Worm (Caenorhabditis elegans) whole organism, L1 larva: ENCODE measurements around the gene wapl-1.

Experiments
- C04F5.9 ChIP-seq: sonication (generic microtip); optimal IDR thresholded peaks from 2 replicates; lab custom pipeline; 2016; ENCODE audit warnings: missing genetic modification characterization, missing compliant biosample characterization
- C16A3.4 ChIP-seq: fragments of 150-350 bp; optimal IDR thresholded peaks from 2 replicates; lab custom pipeline; 2014; ENCODE audit warnings: missing biosample characterization, missing genetic modification characterization
- C34B4.2 ChIP-seq: sonication (generic microtip); optimal IDR thresholded peaks from 2 replicates; lab custom pipeline; 2017; ENCODE audit warnings: mild to moderate bottlenecking, missing genetic modification characterization, missing compliant biosample characterization
- F16B12.6 ChIP-seq: fragments of 150-350 bp; optimal IDR thresholded peaks from 2 replicates; lab custom pipeline; 2014; ENCODE audit warnings: missing biosample characterization, missing genetic modification characterization
- alr-1 ChIP-seq: fragments of 200-800 bp; sonication (Bioruptor generic); optimal IDR thresholded peaks from 2 replicates; lab custom pipeline; 2018; ENCODE audit warnings: borderline replicate concordance, mild to moderate bottlenecking, missing genetic modification characterization, missing compliant biosample characterization
- aly-2 ChIP-seq: fragments of 150-350 bp; optimal IDR thresholded peaks from 2 replicates; lab custom pipeline; 2014; ENCODE audit warnings: missing biosample characterization, missing genetic modification characterization
- ama-1 ChIP-seq: fragments of 150-350 bp; optimal IDR thresholded peaks from 2 replicates; lab custom pipeline; 2014
- blmp-1 ChIP-seq: fragments of 150-350 bp; optimal IDR thresholded peaks from 2 replicates; lab custom pipeline; 2014; ENCODE audit warnings: missing biosample characterization, missing genetic modification characterization
- ceh-82 ChIP-seq, 3 experiments: fragments of 150-350 bp in 1 of 3; sonication (generic microtip) in 2 of 3; optimal IDR thresholded peaks; 2 replicates each; lab custom pipeline; 2014 to 2017; ENCODE audit warnings: missing biosample characterization in 3 of 3, missing genetic modification characterization in 3 of 3
- ces-1 ChIP-seq: fragments of 150-350 bp; optimal IDR thresholded peaks from 2 replicates; lab custom pipeline; 2014; ENCODE audit warnings: missing biosample characterization, missing genetic modification reagents, missing genetic modification characterization
- dpl-1 ChIP-seq, 3 experiments: fragments of 150-350 bp in 2 of 3; sonication (generic microtip) in 1 of 3; optimal IDR thresholded peaks; 2 replicates each; lab custom pipeline; 2014 to 2017; ENCODE audit warnings: missing biosample characterization in 3 of 3, missing genetic modification characterization in 3 of 3, missing genetic modification reagents in 3 of 3
- dsc-1 ChIP-seq: sonication (generic microtip); optimal IDR thresholded peaks from 2 replicates; lab custom pipeline; 2016; ENCODE audit warnings: mild to moderate bottlenecking, missing genetic modification characterization, missing compliant biosample characterization
- efl-1 ChIP-seq, 4 experiments: fragments of 150-350 bp; optimal IDR thresholded peaks in 3 of 4; peaks in 1 of 4; 1 replicate in 1 of 4; 2 replicates in 3 of 4; lab custom pipeline; 2014; ENCODE audit warnings: missing biosample characterization in 2 of 4, missing genetic modification characterization in 2 of 4, missing genetic modification reagents in 2 of 4
- efl-3 ChIP-seq: fragments of 200-800 bp; sonication (Bioruptor generic); optimal IDR thresholded peaks from 2 replicates; lab custom pipeline; 2018; ENCODE audit warnings: mild to moderate bottlenecking, missing genetic modification characterization, missing compliant biosample characterization
- egl-13 ChIP-seq: sonication (generic microtip); optimal IDR thresholded peaks from 2 replicates; lab custom pipeline; 2016; ENCODE audit warnings: missing genotype, missing genetic modification reagents, missing genetic modification characterization, missing compliant biosample characterization
- elt-3 ChIP-seq, 6 experiments: fragments of 150-350 bp in 1 of 6; sonication (generic microtip); optimal IDR thresholded peaks; 2 replicates each; lab custom pipeline; 2017 to 2018; ENCODE audit warnings: missing biosample characterization in 6 of 6, missing genetic modification characterization in 6 of 6, inconsistent platforms in 1 of 6
- fkh-4 ChIP-seq: sonication (generic microtip); optimal IDR thresholded peaks from 2 replicates; lab custom pipeline; 2016; ENCODE audit warnings: missing compliant biosample characterization, missing genetic modification characterization, borderline replicate concordance
- fkh-8 ChIP-seq: sonication (generic microtip); optimal IDR thresholded peaks from 2 replicates; lab custom pipeline; 2016; ENCODE audit warnings: mild to moderate bottlenecking, missing genetic modification characterization, missing compliant biosample characterization
- fos-1 ChIP-seq: fragments of 150-350 bp; optimal IDR thresholded peaks from 2 replicates; lab custom pipeline; 2014; ENCODE audit warnings: missing biosample characterization, missing genetic modification characterization
- grh-1 ChIP-seq: fragments of 200-800 bp; sonication (Bioruptor generic); IDR thresholded peaks from 2 replicates; pipeline ENCODE4 v1.3.6; 2022; ENCODE audit warnings: missing genetic modification reagents, missing genetic modification characterization, missing compliant biosample characterization
- jun-1 ChIP-seq: fragments of 150-350 bp; optimal IDR thresholded peaks from 2 replicates; lab custom pipeline; 2014; ENCODE audit warnings: missing biosample characterization, missing genetic modification reagents, missing genetic modification characterization
- lin-14 ChIP-seq: fragments of 200-800 bp; sonication (Bioruptor generic); optimal IDR thresholded peaks from 2 replicates; lab custom pipeline; 2018; ENCODE audit warnings: mild to moderate bottlenecking, missing genetic modification characterization, moderate library complexity, missing compliant biosample characterization
- lin-15B ChIP-seq: fragments of 150-350 bp; sonication (generic microtip); optimal IDR thresholded peaks from 3 replicates; lab custom pipeline; 2014; ENCODE audit warnings: missing biosample characterization, missing genetic modification characterization
- lin-35 ChIP-seq, 2 experiments: fragments of 150-350 bp; optimal IDR thresholded peaks; 2 replicates each; lab custom pipeline; 2014; ENCODE audit warnings: missing biosample characterization in 2 of 2, missing genetic modification characterization in 2 of 2, missing genetic modification reagents in 2 of 2
- lin-39 ChIP-seq: fragments of 150-350 bp; optimal IDR thresholded peaks from 2 replicates; lab custom pipeline; 2014; ENCODE audit warnings: missing biosample characterization, missing genetic modification reagents, missing genetic modification characterization
- lsy-2 ChIP-seq, 2 experiments: fragments of 150-350 bp; optimal IDR thresholded peaks; 2 replicates each; lab custom pipeline; 2014; ENCODE audit warnings: missing biosample characterization in 2 of 2, missing genetic modification characterization in 2 of 2
- mab-9 ChIP-seq: fragments of 200-800 bp; sonication (Bioruptor generic); IDR thresholded peaks from 2 replicates; pipeline ENCODE4 v1.3.6; 2022; ENCODE audit warnings: missing genetic modification reagents, missing genetic modification characterization, missing compliant biosample characterization
- mep-1 ChIP-seq: fragments of 150-350 bp; optimal IDR thresholded peaks from 2 replicates; lab custom pipeline; 2014; ENCODE audit warnings: missing biosample characterization, missing genetic modification characterization
- nhr-12 ChIP-seq: sonication (generic microtip); optimal IDR thresholded peaks from 2 replicates; lab custom pipeline; 2017; ENCODE audit warnings: missing biosample characterization, missing genetic modification characterization
- nhr-20 ChIP-seq: sonication (generic microtip); optimal IDR thresholded peaks from 2 replicates; lab custom pipeline; 2016; ENCODE audit warnings: mild to moderate bottlenecking, missing genetic modification characterization, missing compliant biosample characterization
- nhr-237 ChIP-seq: fragments of 150-350 bp; optimal IDR thresholded peaks from 2 replicates; lab custom pipeline; 2014; ENCODE audit warnings: missing biosample characterization, missing genetic modification characterization
- nhr-28 ChIP-seq: fragments of 150-350 bp; optimal IDR thresholded peaks from 2 replicates; lab custom pipeline; 2014; ENCODE audit warnings: missing biosample characterization, missing genetic modification characterization
- nhr-71 ChIP-seq: sonication (generic microtip); optimal IDR thresholded peaks from 2 replicates; lab custom pipeline; 2016; ENCODE audit warnings: mild to moderate bottlenecking, missing genetic modification characterization, moderate library complexity, missing compliant biosample characterization
- nhr-84 ChIP-seq: sonication (generic microtip); optimal IDR thresholded peaks from 2 replicates; lab custom pipeline; 2017; ENCODE audit warnings: missing biosample characterization, missing genetic modification characterization
- nhr-90 ChIP-seq: sonication (generic microtip); optimal IDR thresholded peaks from 2 replicates; lab custom pipeline; 2016; ENCODE audit warnings: mild to moderate bottlenecking, missing genetic modification characterization, missing compliant biosample characterization; ENCODE audit not compliant: poor library complexity
- pag-3 ChIP-seq: sonication (generic microtip); optimal IDR thresholded peaks from 2 replicates; lab custom pipeline; 2017; ENCODE audit warnings: missing genetic modification characterization, mild to moderate bottlenecking, missing compliant biosample characterization, antibody characterized with exemption, borderline replicate concordance; ENCODE audit not compliant: insufficient read depth
- rnt-1 ChIP-seq: sonication (generic microtip); optimal IDR thresholded peaks from 2 replicates; lab custom pipeline; 2016; ENCODE audit warnings: mild to moderate bottlenecking, missing genetic modification characterization, moderate library complexity, missing compliant biosample characterization
- skn-1 ChIP-seq: fragments of 150-350 bp; optimal IDR thresholded peaks from 2 replicates; lab custom pipeline; 2014; ENCODE audit warnings: missing biosample characterization, missing genetic modification characterization
- snpc-4 ChIP-seq: fragments of 150-350 bp; optimal IDR thresholded peaks from 2 replicates; lab custom pipeline; 2014; ENCODE audit warnings: missing biosample characterization, missing genetic modification characterization
- snu-23 ChIP-seq: sonication (generic microtip); optimal IDR thresholded peaks from 2 replicates; lab custom pipeline; 2016; ENCODE audit warnings: missing genetic modification characterization, missing compliant biosample characterization
- sox-4 ChIP-seq: sonication (generic microtip); optimal IDR thresholded peaks from 2 replicates; lab custom pipeline; 2016; ENCODE audit warnings: missing genetic modification characterization, missing compliant biosample characterization
- sptf-1 ChIP-seq: fragments of 150-350 bp; optimal IDR thresholded peaks from 2 replicates; lab custom pipeline; 2014; ENCODE audit warnings: missing biosample characterization, missing genetic modification characterization
- swsn-7 ChIP-seq: sonication (generic microtip); optimal IDR thresholded peaks from 2 replicates; lab custom pipeline; 2016; ENCODE audit warnings: missing genetic modification characterization, missing compliant biosample characterization
- tbx-2 ChIP-seq: sonication (generic microtip); optimal IDR thresholded peaks from 2 replicates; lab custom pipeline; 2016; ENCODE audit warnings: missing genetic modification characterization, missing compliant biosample characterization
- unc-130 ChIP-seq: fragments of 150-350 bp; optimal IDR thresholded peaks from 2 replicates; lab custom pipeline; 2017; ENCODE audit warnings: missing biosample characterization, missing genetic modification characterization, inconsistent platforms
- unc-30 ChIP-seq: sonication (generic microtip); optimal IDR thresholded peaks from 2 replicates; lab custom pipeline; 2017; ENCODE audit warnings: missing biosample characterization, missing genetic modification characterization
- unc-86 ChIP-seq: sonication (generic microtip); optimal IDR thresholded peaks from 2 replicates; lab custom pipeline; 2016; ENCODE audit warnings: missing genetic modification characterization, missing compliant biosample characterization
- vab-15 ChIP-seq: sonication (generic microtip); optimal IDR thresholded peaks from 2 replicates; lab custom pipeline; 2017; ENCODE audit warnings: missing genotype, mild to moderate bottlenecking, missing genetic modification characterization, missing compliant biosample characterization
- xbp-1 ChIP-seq: sonication (generic microtip); optimal IDR thresholded peaks from 2 replicates; lab custom pipeline; 2016; ENCODE audit warnings: missing genetic modification characterization, missing compliant biosample characterization
- zag-1 ChIP-seq: fragments of 150-350 bp; optimal IDR thresholded peaks from 2 replicates; lab custom pipeline; 2014; ENCODE audit warnings: missing biosample characterization, missing genetic modification characterization
- zip-4 ChIP-seq: fragments of 200-800 bp; sonication (Bioruptor generic); optimal IDR thresholded peaks from 2 replicates; lab custom pipeline; 2018; ENCODE audit warnings: mild to moderate bottlenecking, missing genetic modification characterization, moderate library complexity, missing compliant biosample characterization

The wapl-1 gene

DNA sequence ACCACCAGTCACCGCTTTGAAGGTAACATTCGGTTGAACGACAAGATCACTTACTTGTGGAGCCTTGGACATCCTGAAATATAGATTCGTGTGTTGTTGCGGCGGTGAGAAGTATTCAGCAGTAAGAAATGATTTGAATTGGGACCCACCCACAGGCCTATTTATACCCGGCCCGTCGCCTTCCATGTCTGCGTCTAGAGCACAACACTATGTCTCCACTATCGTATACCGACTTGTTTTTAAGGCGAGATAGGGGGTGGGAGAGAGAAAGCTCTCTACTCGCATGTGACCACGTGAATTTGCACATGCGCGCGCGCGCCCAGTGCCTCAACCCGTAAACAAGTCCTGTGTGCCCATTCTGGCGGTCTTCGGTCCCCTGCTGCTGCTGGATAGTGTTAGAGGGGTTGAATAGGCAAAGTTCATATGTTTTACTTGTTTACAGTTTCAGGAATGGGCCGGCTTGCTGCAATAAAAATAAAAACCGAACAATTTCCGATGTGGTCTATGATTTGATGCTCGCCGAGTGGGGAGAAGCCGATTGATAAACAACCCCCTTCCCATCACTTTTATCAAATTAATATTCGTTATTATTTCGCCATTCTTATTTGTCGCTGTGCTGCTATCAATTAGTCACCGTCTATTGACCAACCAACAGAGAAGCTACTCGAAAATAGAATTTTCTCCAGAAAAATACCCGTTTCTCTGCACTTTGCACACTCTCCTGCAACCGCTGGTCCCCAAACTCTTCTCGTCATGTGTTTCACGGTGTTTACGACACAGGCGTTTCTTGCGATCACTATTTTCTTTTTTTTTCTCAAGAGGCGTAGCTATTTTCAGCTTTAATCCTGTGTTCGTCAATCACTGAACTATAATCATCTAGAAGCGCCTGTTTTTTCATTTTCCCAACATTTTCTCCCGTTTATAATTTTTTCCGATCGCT, 24.5 kb upstream of the wapl-1 start (continued):
- TF ChIP-seq alr-1 (tag; lab: Kevin White, UChicago) (no peak), fkh-8 (tag; lab: Kevin White, UChicago) (peak; percentile 91), ama-1 (peak; percentile 56), xbp-1 (peak; percentile 30), ceh-82 (tag; optimal IDR thresholded peaks at IDR 0.05; lab: Kevin White, UChicago) (peak in 1 of 3 experiments; percentile 53), mab-9 (GFP tag; lab: Robert Waterston, UW) (no peak), unc-130 (tag; lab: Kevin White, UChicago) (no peak), dsc-1 (tag; lab: Kevin White, UChicago) (no peak), lin-14 (GFP tag; lab: Kevin White, UChicago) (peak; percentile 94), fkh-4 (no peak), zip-4 (GFP tag; lab: Kevin White, UChicago) (peak; percentile 36), nhr-237 (no peak), C34B4.2 (tag; lab: Kevin White, UChicago) (no peak), efl-1 (optimal IDR thresholded peaks at IDR 0.05; lab: Kevin White, UChicago) (peak; percentile 27 to 46), efl-1 (GFP tag; optimal IDR thresholded peaks at IDR 0.05 in 1 of 2; lab: Kevin White, UChicago) (peak; percentile 40 to 92), egl-13 (tag; lab: Kevin White, UChicago) (peak; percentile 65), sptf-1 (tag; lab: Kevin White, UChicago) (no peak), blmp-1 (tag; lab: Kevin White, UChicago) (no peak), ces-1 (GFP tag; lab: Kevin White, UChicago) (no peak), mep-1 (peak; percentile 39), skn-1 (tag; lab: Kevin White, UChicago) (peak; percentile 12), nhr-28 (tag; lab: Kevin White, UChicago) (no peak), efl-3 (GFP tag; lab: Kevin White, UChicago) (no peak), unc-30 (tag; lab: Kevin White, UChicago) (no peak), lin-15B (no peak), grh-1 (GFP tag; lab: Robert Waterston, UW) (no peak), tbx-2 (peak; percentile 63), sox-4 (peak; percentile 47), nhr-20 (peak; percentile 72), elt-3 (tag; optimal IDR thresholded peaks at IDR 0.05; lab: Kevin White, UChicago) (no peak), F16B12.6 (tag; lab: Kevin White, UChicago) (no peak), fos-1 (tag; lab: Kevin White, UChicago) (no peak), C04F5.9 (tag; lab: Kevin White, UChicago) (no peak), aly-2 (tag; lab: Kevin White, UChicago) (no peak), nhr-84 (tag; lab: Kevin White, UChicago) (no peak), snpc-4 (tag; lab: Kevin White, UChicago) (peak; percentile 31), nhr-90 (tag; lab: Kevin White, UChicago) (peak; percentile 44), rnt-1 (tag; lab: Kevin White, UChicago) (peak; percentile 61), zag-1 (tag; lab: Kevin White, UChicago) (no peak), dpl-1 (GFP tag; optimal IDR thresholded peaks at IDR 0.05; lab: Kevin White, UChicago) (peak; percentile 39 to 49 (median 40)), jun-1 (tag; lab: Kevin White, UChicago) (no peak), swsn-7 (tag; lab: Kevin White, UChicago) (peak; percentile 64), pag-3 (tag; lab: Kevin White, UChicago) (no peak), unc-86 (tag; lab: Kevin White, UChicago) (peak; percentile 69), nhr-71 (tag; lab: Kevin White, UChicago) (peak; percentile 84), lin-39 (tag; lab: Kevin White, UChicago) (no peak), vab-15 (tag; lab: Kevin White, UChicago) (no peak), snu-23 (GFP tag; lab: Kevin White, UChicago) (peak; percentile 78), lin-35 (GFP tag; optimal IDR thresholded peaks at IDR 0.05; lab: Kevin White, UChicago) (peak; percentile 70 to 72), nhr-12 (tag; lab: Kevin White, UChicago) (no peak), lsy-2 (tag; optimal IDR thresholded peaks at IDR 0.05; lab: Kevin White, UChicago) (peak; percentile 61 to 86), C16A3.4 (tag; lab: Kevin White, UChicago) (peak; percentile 59)
